Worm (Caenorhabditis elegans) whole organism, late embryonic: ENCODE data around the gene W05H7.1.

ENCODE experiments used
- ama-1 ChIP-seq: fragments of 150-350 bp; optimal IDR thresholded peaks from 2 replicates; lab custom pipeline; 2014
- ceh-2 ChIP-seq: sonication (generic microtip); optimal IDR thresholded peaks from 2 replicates; lab custom pipeline; 2016; ENCODE audit warnings: missing genotype, missing genetic modification characterization, missing compliant biosample characterization
- elt-4 ChIP-seq: sonication (generic microtip); optimal IDR thresholded peaks from 2 replicates; lab custom pipeline; 2016; ENCODE audit warnings: missing genetic modification characterization, missing compliant biosample characterization
- mec-3 ChIP-seq: sonication (generic microtip); optimal IDR thresholded peaks from 2 replicates; lab custom pipeline; 2016; ENCODE audit warnings: borderline replicate concordance, missing genetic modification characterization, missing compliant biosample characterization

DNA sequence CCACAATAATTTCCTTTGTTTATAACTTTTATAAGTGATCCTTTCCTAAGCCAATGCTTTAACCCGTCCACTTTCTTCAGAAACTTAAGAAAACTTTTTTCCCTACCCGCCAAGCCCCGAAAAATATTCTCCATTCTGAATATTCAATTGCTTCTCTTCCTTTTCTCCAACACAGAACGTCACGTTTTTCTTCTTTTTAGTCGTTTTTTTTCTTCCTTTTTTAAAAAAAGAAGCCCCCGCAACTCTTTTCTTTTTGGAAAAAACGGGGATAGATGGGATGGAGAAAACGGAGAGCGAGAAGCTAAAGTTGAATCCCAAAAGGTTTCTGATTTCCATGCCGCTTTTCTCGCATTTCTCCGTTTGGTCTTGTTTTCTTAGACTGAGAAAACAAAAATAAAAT is 28.0 kb downstream of the W05H7.1 start:
- TF ChIP-seq mec-3, result no peak
- TF ChIP-seq ceh-2 (tag; lab: Kevin White, UChicago), result no peak
- TF ChIP-seq ama-1 (lab: Kevin White, UChicago), result no peak
- TF ChIP-seq elt-4 (tag; lab: Kevin White, UChicago), result no peak
